Worm (Caenorhabditis elegans): Measurements from ENCODE around the gene vpat-1.

Gene vpat-1

ce11 chrX:1046156-1046831, at the start of gene vpat-1:
Gene vpat-1, minus strand, starts transcription at chrX:1046206.
- TF ChIP-seq him-1 (tag; optimal IDR thresholded peaks at IDR 0.05): no peak
- TF ChIP-seq dao-5 (tag; optimal IDR thresholded peaks at IDR 0.05): no peak
- TF ChIP-seq W03F9.2 (tag; optimal IDR thresholded peaks at IDR 0.05): no peak

- TF ChIP-seq W03F9.2 (tag; optimal IDR thresholded peaks at IDR 0.05): no peak
- TF ChIP-seq dao-5 (tag; optimal IDR thresholded peaks at IDR 0.05): no peak
- TF ChIP-seq him-1 (tag; optimal IDR thresholded peaks at IDR 0.05): no peak
Measured at ce11 chrX:1094332-1094731, 48.3 kb upstream of the vpat-1 start.

ce11 chrX:1093154-1093553, 47.1 kb upstream of the vpat-1 start:
- peak; percentile 92 for TF ChIP-seq him-1 (tag; optimal IDR thresholded peaks at IDR 0.05)
- peak; percentile 80 for TF ChIP-seq W03F9.2 (tag; optimal IDR thresholded peaks at IDR 0.05)
- TF ChIP-seq dao-5 (tag; optimal IDR thresholded peaks at IDR 0.05): no peak

- TF ChIP-seq him-1 (tag; optimal IDR thresholded peaks at IDR 0.05): no peak
- TF ChIP-seq W03F9.2 (tag; optimal IDR thresholded peaks at IDR 0.05): no peak
- no peak for TF ChIP-seq dao-5 (tag; optimal IDR thresholded peaks at IDR 0.05)
Measured at ce11 chrX:1089676-1090075, 43.7 kb upstream of the vpat-1 start.

- no peak for TF ChIP-seq W03F9.2 (tag; optimal IDR thresholded peaks at IDR 0.05)
- no peak for TF ChIP-seq him-1 (tag; optimal IDR thresholded peaks at IDR 0.05)
- no peak for TF ChIP-seq dao-5 (tag; optimal IDR thresholded peaks at IDR 0.05)
Measured at ce11 chrX:1089133-1089532, 43.1 kb upstream of the vpat-1 start.

ce11 chrX:1088048-1088447, 42.0 kb upstream of the vpat-1 start, which contains the start of gene rei-2:
Gene rei-2, minus strand, starts transcription at chrX:1088148.
- TF ChIP-seq dao-5 (tag; optimal IDR thresholded peaks at IDR 0.05) (no peak), W03F9.2 (tag; optimal IDR thresholded peaks at IDR 0.05) (no peak), him-1 (tag; optimal IDR thresholded peaks at IDR 0.05) (no peak)

ce11 chrX:1086406-1086897, 40.4 kb upstream of the vpat-1 start:
- TF ChIP-seq dao-5 (tag; optimal IDR thresholded peaks at IDR 0.05) (no peak), W03F9.2 (tag; optimal IDR thresholded peaks at IDR 0.05) (no peak), him-1 (tag; optimal IDR thresholded peaks at IDR 0.05) (peak; percentile 17)

- TF ChIP-seq him-1 (tag; optimal IDR thresholded peaks at IDR 0.05) (no peak), dao-5 (tag; optimal IDR thresholded peaks at IDR 0.05) (no peak), W03F9.2 (tag; optimal IDR thresholded peaks at IDR 0.05) (no peak)
Measured at ce11 chrX:1085000-1085399, 39.0 kb upstream of the vpat-1 start.

ce11 chrX:1081927-1082326, 35.9 kb upstream of the vpat-1 start:
- TF ChIP-seq dao-5 (tag; optimal IDR thresholded peaks at IDR 0.05): no peak
- TF ChIP-seq W03F9.2 (tag; optimal IDR thresholded peaks at IDR 0.05): no peak
- no peak for TF ChIP-seq him-1 (tag; optimal IDR thresholded peaks at IDR 0.05)

ce11 chrX:1080549-1080948, 34.5 kb upstream of the vpat-1 start, which contains the start of gene pfn-3:
Gene pfn-3, minus strand, starts transcription at chrX:1080649.
- TF ChIP-seq W03F9.2 (tag; optimal IDR thresholded peaks at IDR 0.05) (no peak), dao-5 (tag; optimal IDR thresholded peaks at IDR 0.05) (no peak), him-1 (tag; optimal IDR thresholded peaks at IDR 0.05) (no peak)

- TF ChIP-seq W03F9.2 (tag; optimal IDR thresholded peaks at IDR 0.05): no peak
- TF ChIP-seq him-1 (tag; optimal IDR thresholded peaks at IDR 0.05): no peak
- no peak for TF ChIP-seq dao-5 (tag; optimal IDR thresholded peaks at IDR 0.05)
Measured at ce11 chrX:1072152-1072551, 26.1 kb upstream of the vpat-1 start, which contains the start of gene lim-6. Gene lim-6, plus strand, starts transcription at chrX:1072452.

- no peak for TF ChIP-seq him-1 (tag; optimal IDR thresholded peaks at IDR 0.05)
- no peak for TF ChIP-seq dao-5 (tag; optimal IDR thresholded peaks at IDR 0.05)
- TF ChIP-seq W03F9.2 (tag; optimal IDR thresholded peaks at IDR 0.05): no peak
Measured at ce11 chrX:1068986-1069385, 23.0 kb upstream of the vpat-1 start, which contains the start of gene mksr-1. Gene mksr-1, minus strand, starts transcription at chrX:1069129.

- TF ChIP-seq him-1 (tag; optimal IDR thresholded peaks at IDR 0.05): peak; percentile 84
- TF ChIP-seq dao-5 (tag; optimal IDR thresholded peaks at IDR 0.05): no peak
Measured at ce11 chrX:1064064-1064463, 18.1 kb upstream of the vpat-1 start.

- TF ChIP-seq W03F9.2 (tag; optimal IDR thresholded peaks at IDR 0.05): no peak
- TF ChIP-seq him-1 (tag; optimal IDR thresholded peaks at IDR 0.05): peak; percentile 52
Measured at ce11 chrX:1062403-1063073, 16.5 kb upstream of the vpat-1 start, which contains the start of gene unc-1. Gene unc-1, minus strand, starts transcription at chrX:1062453.

Data from whole organism, L4/young adult.